Worm (Caenorhabditis elegans) whole organism, L2 larva: ENCODE data around the gene Y51H4A.1.

ENCODE experiments used
- C34F6.9 ChIP-seq: fragments of 150-350 bp; optimal IDR thresholded peaks from 2 replicates; lab custom pipeline; 2014; ENCODE audit warnings: missing biosample characterization, missing genetic modification characterization
- F13H6.1 ChIP-seq: sonication (generic microtip); optimal IDR thresholded peaks from 2 replicates; lab custom pipeline; 2016; ENCODE audit warnings: missing genetic modification characterization, missing compliant biosample characterization
- R02D3.7 ChIP-seq: fragments of 150-350 bp; optimal IDR thresholded peaks from 2 replicates; lab custom pipeline; 2014; ENCODE audit warnings: missing biosample characterization, missing genetic modification characterization
- Y55F3AM.14 ChIP-seq: fragments of 200-800 bp; sonication (Bioruptor generic); optimal IDR thresholded peaks from 2 replicates; lab custom pipeline; 2018; ENCODE audit warnings: mild to moderate bottlenecking, missing genetic modification characterization, missing compliant biosample characterization
- ZK546.5 ChIP-seq: sonication (generic microtip); optimal IDR thresholded peaks from 2 replicates; lab custom pipeline; 2017; ENCODE audit warnings: missing biosample characterization, missing genetic modification characterization
- alr-1 ChIP-seq: fragments of 150-350 bp; optimal IDR thresholded peaks from 2 replicates; lab custom pipeline; 2014; ENCODE audit warnings: missing biosample characterization, missing genetic modification characterization
- aly-2 ChIP-seq: fragments of 150-350 bp; optimal IDR thresholded peaks from 2 replicates; lab custom pipeline; 2014; ENCODE audit warnings: missing biosample characterization, missing genetic modification characterization
- ama-1 ChIP-seq: fragments of 150-350 bp; optimal IDR thresholded peaks from 2 replicates; lab custom pipeline; 2018; ENCODE audit warnings: inconsistent platforms
- blmp-1 ChIP-seq: sonication (generic microtip); optimal IDR thresholded peaks from 2 replicates; lab custom pipeline; 2017; ENCODE audit warnings: missing genetic modification characterization, mild to moderate bottlenecking, missing compliant biosample characterization, antibody characterized with exemption, moderate library complexity; ENCODE audit not compliant: insufficient read depth
- ceh-16 ChIP-seq: fragments of 150-350 bp; optimal IDR thresholded peaks from 2 replicates; lab custom pipeline; 2014; ENCODE audit warnings: missing biosample characterization, missing genetic modification characterization
- ceh-82 ChIP-seq: fragments of 150-350 bp; optimal IDR thresholded peaks from 2 replicates; lab custom pipeline; 2014; ENCODE audit warnings: missing biosample characterization, missing genetic modification characterization
- dmd-4 ChIP-seq: sonication (generic microtip); optimal IDR thresholded peaks from 2 replicates; lab custom pipeline; 2017; ENCODE audit warnings: missing biosample characterization, missing genetic modification characterization
- egl-27 ChIP-seq: sonication (generic microtip); optimal IDR thresholded peaks from 3 replicates; lab custom pipeline; 2017; ENCODE audit warnings: missing biosample characterization, missing genetic modification reagents, missing genetic modification characterization
- elt-1 ChIP-seq: fragments of 150-350 bp; optimal IDR thresholded peaks from 2 replicates; lab custom pipeline; 2014; ENCODE audit warnings: missing biosample characterization, missing genetic modification characterization
- fos-1 ChIP-seq: fragments of 150-350 bp; optimal IDR thresholded peaks from 2 replicates; lab custom pipeline; 2014; ENCODE audit warnings: missing biosample characterization, missing genetic modification characterization
- gmeb-1 ChIP-seq: fragments of 150-350 bp; optimal IDR thresholded peaks from 2 replicates; lab custom pipeline; 2014; ENCODE audit warnings: missing biosample characterization, missing genetic modification characterization
- lin-13 ChIP-seq: fragments of 150-350 bp; optimal IDR thresholded peaks from 2 replicates; lab custom pipeline; 2014; ENCODE audit warnings: missing biosample characterization, missing genetic modification reagents, missing genetic modification characterization
- lin-39 ChIP-seq: fragments of 150-350 bp; optimal IDR thresholded peaks from 2 replicates; lab custom pipeline; 2014; ENCODE audit warnings: missing biosample characterization, missing genetic modification reagents, missing genetic modification characterization
- lsy-2 ChIP-seq, 2 experiments: fragments of 150-350 bp in 1 of 2; sonication (generic microtip) in 1 of 2; optimal IDR thresholded peaks; 2 replicates each; lab custom pipeline; 2014 to 2017; ENCODE audit warnings: missing biosample characterization in 2 of 2, missing genetic modification characterization in 2 of 2
- mab-5 ChIP-seq: fragments of 150-350 bp; optimal IDR thresholded peaks from 2 replicates; lab custom pipeline; 2014; ENCODE audit warnings: missing biosample characterization, missing genetic modification characterization
- mbf-1 ChIP-seq: sonication (generic microtip); optimal IDR thresholded peaks from 2 replicates; lab custom pipeline; 2017; ENCODE audit warnings: missing biosample characterization, missing genetic modification characterization
- mdl-1 ChIP-seq, 2 experiments: fragments of 150-350 bp in 1 of 2; sonication (generic microtip) in 1 of 2; optimal IDR thresholded peaks; 2 replicates each; lab custom pipeline; 2017; ENCODE audit warnings: missing biosample characterization in 2 of 2, missing genetic modification characterization in 2 of 2
- nhr-10 ChIP-seq: sonication (generic microtip); optimal IDR thresholded peaks from 2 replicates; lab custom pipeline; 2017; ENCODE audit warnings: missing biosample characterization, missing genetic modification characterization
- nhr-11 ChIP-seq: fragments of 150-350 bp; optimal IDR thresholded peaks from 2 replicates; lab custom pipeline; 2014; ENCODE audit warnings: missing biosample characterization, missing genetic modification characterization
- nhr-12 ChIP-seq: fragments of 150-350 bp; optimal IDR thresholded peaks from 2 replicates; lab custom pipeline; 2014; ENCODE audit warnings: missing biosample characterization, missing genetic modification characterization
- nhr-129 ChIP-seq: fragments of 150-350 bp; optimal IDR thresholded peaks from 2 replicates; lab custom pipeline; 2014; ENCODE audit warnings: missing biosample characterization, missing genetic modification characterization
- nhr-21 ChIP-seq: fragments of 150-350 bp; optimal IDR thresholded peaks from 2 replicates; lab custom pipeline; 2014; ENCODE audit warnings: missing biosample characterization, missing genetic modification characterization
- nhr-23 ChIP-seq: fragments of 150-350 bp; optimal IDR thresholded peaks from 2 replicates; lab custom pipeline; 2014; ENCODE audit warnings: missing biosample characterization, missing genetic modification reagents, missing genetic modification characterization
- nhr-237 ChIP-seq: fragments of 150-350 bp; optimal IDR thresholded peaks from 2 replicates; lab custom pipeline; 2014; ENCODE audit warnings: missing biosample characterization, missing genetic modification characterization
- nhr-77 ChIP-seq: fragments of 150-350 bp; optimal IDR thresholded peaks from 2 replicates; lab custom pipeline; 2014; ENCODE audit warnings: missing biosample characterization, missing genetic modification characterization
- peb-1 ChIP-seq: fragments of 150-350 bp; optimal IDR thresholded peaks from 2 replicates; lab custom pipeline; 2014; ENCODE audit warnings: missing biosample characterization, missing genetic modification characterization
- sem-4 ChIP-seq: fragments of 150-350 bp; optimal IDR thresholded peaks from 2 replicates; lab custom pipeline; 2014; ENCODE audit warnings: missing biosample characterization, missing genetic modification reagents, missing genetic modification characterization
- skn-1 ChIP-seq: sonication (generic microtip); optimal IDR thresholded peaks from 2 replicates; lab custom pipeline; 2017; ENCODE audit warnings: missing biosample characterization, missing genetic modification characterization
- sma-3 ChIP-seq: sonication (generic microtip); optimal IDR thresholded peaks from 2 replicates; lab custom pipeline; 2016; ENCODE audit warnings: missing genetic modification reagents, missing genetic modification characterization, missing compliant biosample characterization
- sma-9 ChIP-seq, 2 experiments: fragments of 150-350 bp in 1 of 2; sonication (generic microtip) in 1 of 2; optimal IDR thresholded peaks; 2 replicates each; lab custom pipeline; 2014 to 2016; ENCODE audit warnings: missing genetic modification characterization in 2 of 2, mild to moderate bottlenecking in 1 of 2, missing biosample characterization in 1 of 2, missing compliant biosample characterization in 1 of 2, missing genetic modification reagents in 1 of 2, moderate library complexity in 1 of 2
- snpc-4 ChIP-seq: fragments of 150-350 bp; optimal IDR thresholded peaks from 2 replicates; lab custom pipeline; 2014; ENCODE audit warnings: missing biosample characterization, missing genetic modification characterization
- unc-39 ChIP-seq: fragments of 150-350 bp; optimal IDR thresholded peaks from 2 replicates; lab custom pipeline; 2014; ENCODE audit warnings: missing biosample characterization, missing genetic modification characterization
- unc-55 ChIP-seq: fragments of 150-350 bp; sonication (generic microtip); optimal IDR thresholded peaks from 3 replicates; lab custom pipeline; 2014; ENCODE audit warnings: missing biosample characterization, missing genetic modification reagents, missing genetic modification characterization
- unc-62 ChIP-seq: fragments of 150-350 bp; optimal IDR thresholded peaks from 2 replicates; lab custom pipeline; 2014; ENCODE audit warnings: missing biosample characterization, missing genetic modification reagents, missing genetic modification characterization
- ztf-11 ChIP-seq: sonication (generic microtip); optimal IDR thresholded peaks from 2 replicates; lab custom pipeline; 2017; ENCODE audit warnings: missing biosample characterization, missing genetic modification characterization
- ztf-4 ChIP-seq: fragments of 150-350 bp; optimal IDR thresholded peaks from 2 replicates; lab custom pipeline; 2014; ENCODE audit warnings: missing biosample characterization, missing genetic modification characterization

The Y51H4A.1 gene

ce11 chrIV:16498031-16498442 lies 20.9 kb upstream of the Y51H4A.1 start (continued):
- TF ChIP-seq nhr-21 (peak; percentile 52), mab-5 (tag; lab: Kevin White, UChicago) (peak; percentile 50), lin-39 (tag; lab: Kevin White, UChicago) (no peak), nhr-11 (tag; lab: Kevin White, UChicago) (no peak), nhr-129 (tag; lab: Kevin White, UChicago) (peak; percentile 78), ceh-16 (tag; lab: Kevin White, UChicago) (no peak), mdl-1 (tag; optimal IDR thresholded peaks at IDR 0.05; lab: Kevin White, UChicago) (peak in 1 of 2 experiments; percentile 9), nhr-77 (tag; lab: Kevin White, UChicago) (no peak), sma-3 (GFP tag; lab: Kevin White, UChicago) (peak; percentile 59), ztf-11 (no peak)

ce11 chrIV:16496491-16496890 lies 19.4 kb upstream of the Y51H4A.1 start:
- TF ChIP-seq sma-9 (GFP tag; optimal IDR thresholded peaks at IDR 0.05; lab: Kevin White, UChicago) (peak; percentile 64), sma-9 (tag; optimal IDR thresholded peaks at IDR 0.05; lab: Kevin White, UChicago) (no peak), alr-1 (tag; lab: Kevin White, UChicago) (no peak), sem-4 (peak; percentile 1), blmp-1 (no peak), aly-2 (tag; lab: Kevin White, UChicago) (no peak), nhr-129 (tag; lab: Kevin White, UChicago) (peak; percentile 76), C34F6.9 (tag; lab: Kevin White, UChicago) (peak; percentile 37)

- TF ChIP-seq ZK546.5 (no peak), lin-13 (GFP tag; lab: Kevin White, UChicago) (no peak), dmd-4 (tag; lab: Kevin White, UChicago) (no peak), nhr-11 (tag; lab: Kevin White, UChicago) (no peak), mbf-1 (no peak), lsy-2 (tag; optimal IDR thresholded peaks at IDR 0.05; lab: Kevin White, UChicago) (no peak), fos-1 (no peak), blmp-1 (no peak), elt-1 (tag; lab: Kevin White, UChicago) (no peak), unc-62 (no peak), Y55F3AM.14 (GFP tag; lab: Kevin White, UChicago) (no peak), mab-5 (tag; lab: Kevin White, UChicago) (no peak), nhr-10 (tag; lab: Kevin White, UChicago) (no peak), nhr-129 (tag; lab: Kevin White, UChicago) (no peak), alr-1 (tag; lab: Kevin White, UChicago) (no peak), unc-39 (tag; lab: Kevin White, UChicago) (no peak), ztf-4 (no peak), mdl-1 (tag; optimal IDR thresholded peaks at IDR 0.05; lab: Kevin White, UChicago) (no peak), ama-1 (lab: Kevin White, UChicago) (no peak), snpc-4 (tag; lab: Kevin White, UChicago) (no peak)
Measured at ce11 chrIV:16494007-16494406, 16.9 kb upstream of the Y51H4A.1 start.

- TF ChIP-seq ztf-4 (no peak), dmd-4 (tag; lab: Kevin White, UChicago) (no peak), nhr-77 (tag; lab: Kevin White, UChicago) (no peak), nhr-237 (no peak), elt-1 (tag; lab: Kevin White, UChicago) (no peak), lsy-2 (tag; optimal IDR thresholded peaks at IDR 0.05; lab: Kevin White, UChicago) (no peak), mab-5 (tag; lab: Kevin White, UChicago) (no peak), snpc-4 (tag; lab: Kevin White, UChicago) (no peak), nhr-21 (no peak), Y55F3AM.14 (GFP tag; lab: Kevin White, UChicago) (no peak), unc-55 (GFP tag; lab: Kevin White, UChicago) (no peak), R02D3.7 (tag; lab: Kevin White, UChicago) (no peak), mbf-1 (no peak), nhr-23 (no peak), skn-1 (tag; lab: Kevin White, UChicago) (no peak)
Measured at ce11 chrIV:16492937-16493336, 15.8 kb upstream of the Y51H4A.1 start.

- peak; percentile 57 for TF ChIP-seq alr-1 (tag; lab: Kevin White, UChicago)
- TF ChIP-seq elt-1 (tag; lab: Kevin White, UChicago), result no peak
- peak; percentile 28 for TF ChIP-seq Y55F3AM.14 (GFP tag; lab: Kevin White, UChicago)
- TF ChIP-seq sma-3 (GFP tag; lab: Kevin White, UChicago), result peak; percentile 92
- no peak for TF ChIP-seq ama-1 (lab: Kevin White, UChicago)
- TF ChIP-seq sem-4, result peak; percentile 84
- TF ChIP-seq mdl-1 (tag; optimal IDR thresholded peaks at IDR 0.05; lab: Kevin White, UChicago), result peak; percentile 45 to 63
- peak; percentile 94 for TF ChIP-seq F13H6.1 (tag; lab: Kevin White, UChicago)
- peak; percentile 77 for TF ChIP-seq mab-5 (tag; lab: Kevin White, UChicago)
- no peak for TF ChIP-seq nhr-12 (tag; lab: Kevin White, UChicago)
- TF ChIP-seq egl-27 (tag; lab: Kevin White, UChicago), result peak; percentile 83
- TF ChIP-seq nhr-23, result no peak
- TF ChIP-seq nhr-21, result peak; percentile 84
- peak; percentile 82 for TF ChIP-seq ceh-82 (tag; lab: Kevin White, UChicago)
- TF ChIP-seq lsy-2 (tag; optimal IDR thresholded peaks at IDR 0.05; lab: Kevin White, UChicago), result peak; percentile 22 to 83
- no peak for TF ChIP-seq R02D3.7 (tag; lab: Kevin White, UChicago)
- TF ChIP-seq peb-1 (tag; lab: Kevin White, UChicago), result peak; percentile 3
- TF ChIP-seq nhr-237, result no peak
- peak; percentile 88 for TF ChIP-seq unc-55 (GFP tag; lab: Kevin White, UChicago)
- TF ChIP-seq unc-39 (tag; lab: Kevin White, UChicago), result no peak
- TF ChIP-seq C34F6.9 (tag; lab: Kevin White, UChicago), result peak; percentile 87
- no peak for TF ChIP-seq mbf-1
- TF ChIP-seq aly-2 (tag; lab: Kevin White, UChicago), result no peak
- TF ChIP-seq nhr-11 (tag; lab: Kevin White, UChicago), result no peak
- TF ChIP-seq gmeb-1 (tag; lab: Kevin White, UChicago), result peak; percentile 69
Measured at ce11 chrIV:16492327-16492726, 15.2 kb upstream of the Y51H4A.1 start.
